Worm (Caenorhabditis elegans): ENCODE measurements around the gene srh-128.
"Not testable (repeated sequence)": the region's sequence is repeated elsewhere in the genome, so short reads cannot be mapped to it uniquely, and the experiment has no call there.

srh-128 gene

DNA sequence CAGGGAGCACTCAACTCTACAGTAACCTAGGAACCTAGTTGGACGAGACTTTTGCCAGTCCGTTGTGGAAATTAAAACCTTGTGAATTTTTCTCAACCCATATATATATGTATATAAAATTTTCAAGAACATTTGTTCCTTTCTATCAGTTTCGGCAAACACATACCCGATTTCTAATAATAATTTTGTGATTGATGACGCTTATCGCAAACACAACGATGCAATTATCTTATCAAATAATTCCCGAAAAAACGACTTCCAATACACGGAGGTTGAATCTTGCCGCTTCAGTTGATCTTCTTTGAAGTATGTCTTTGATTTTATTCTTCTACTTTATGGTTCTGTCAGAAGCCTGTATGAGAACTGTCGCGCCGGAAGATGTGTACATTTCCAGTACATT, 40.0 kb downstream of the srh-128 start, which contains the start of gene F22E5.2:
TSS of gene F22E5.2 (plus strand) at position 301 of the 400 bp plus-strand sequence.
- not testable (repeated sequence) for TF ChIP-seq flt-1 (GFP tag; IDR thresholded peaks at IDR 0.05); tra-4 (tag; optimal IDR thresholded peaks at IDR 0.05); hnd-1 (tag; optimal IDR thresholded peaks at IDR 0.05)

DNA sequence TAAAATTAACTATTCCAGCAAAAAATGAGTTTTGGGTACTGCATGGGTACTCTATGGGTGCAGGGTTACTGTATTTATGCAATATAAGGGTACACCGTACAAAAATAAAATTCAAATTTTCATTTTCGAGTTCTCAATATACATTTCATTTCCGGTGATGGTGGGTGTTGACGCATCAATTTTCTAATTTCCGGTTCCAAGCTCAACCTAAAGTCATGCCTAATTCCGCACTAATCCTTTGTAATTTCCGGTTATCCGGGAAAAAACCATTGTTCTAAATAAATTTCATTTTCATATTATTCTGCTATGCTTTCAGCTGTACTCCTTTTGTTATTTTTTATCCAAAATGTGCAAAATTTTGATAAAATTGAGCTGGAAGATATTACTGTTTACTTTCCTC, 45.7 kb downstream of the srh-128 start, which contains the start of gene gcy-21:
TSS of gene gcy-21 (plus strand) at position 301 of the 400 bp plus-strand sequence.
- TF ChIP-seq hnd-1 (tag; optimal IDR thresholded peaks at IDR 0.05): no peak
- TF ChIP-seq F13C5.2 (tag; optimal IDR thresholded peaks at IDR 0.05): no peak
- no peak for TF ChIP-seq ceh-13 (GFP tag; optimal IDR thresholded peaks at IDR 0.05)
- TF ChIP-seq ceh-36 (tag; optimal IDR thresholded peaks at IDR 0.05): no peak
- no peak for TF ChIP-seq ets-7 (tag; optimal IDR thresholded peaks at IDR 0.05)
- no peak for TF ChIP-seq aly-1 (tag; optimal IDR thresholded peaks at IDR 0.05)
- TF ChIP-seq pes-1 (GFP tag; IDR thresholded peaks at IDR 0.05): no peak
- TF ChIP-seq B0310.2 (tag; optimal IDR thresholded peaks at IDR 0.05): no peak

DNA sequence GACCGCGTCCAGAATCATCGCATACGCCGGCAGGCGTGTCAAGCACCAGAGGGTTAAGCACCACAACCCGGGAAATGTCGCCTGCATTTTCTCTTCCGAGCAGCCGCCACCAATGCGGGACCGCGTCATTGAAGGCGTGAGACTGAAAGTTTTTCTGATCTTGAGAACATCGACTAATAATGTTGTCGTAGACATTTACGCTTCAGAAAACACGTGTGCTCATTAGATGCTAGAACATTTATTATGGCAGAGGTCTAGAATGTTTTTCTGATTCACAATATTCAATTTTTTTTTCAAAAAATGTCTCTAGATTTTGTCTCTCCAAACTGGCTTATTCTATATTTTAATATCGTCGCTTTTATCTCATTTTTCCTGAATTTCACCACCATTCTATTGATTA, 48.5 kb downstream of the srh-128 start, which contains the start of gene sri-47:
TSS of gene sri-47 (plus strand) at position 301 of the 400 bp plus-strand sequence.
- no peak for TF ChIP-seq sea-1 (GFP tag; conservative IDR thresholded peaks at IDR 0.05)
- no peak for TF ChIP-seq hmbx-1 (tag; optimal IDR thresholded peaks at IDR 0.05)
- no peak for TF ChIP-seq ama-1 (optimal IDR thresholded peaks at IDR 0.05)
- no peak for TF ChIP-seq hnd-1 (tag; optimal IDR thresholded peaks at IDR 0.05)
- TF ChIP-seq tbx-11 (GFP tag; IDR thresholded peaks at IDR 0.05): no peak
